Worm (Caenorhabditis elegans) whole organism, early embryonic: ENCODE results near the gene mec-14.

Experiments used
- B0310.2 ChIP-seq: sonication (generic microtip); optimal IDR thresholded peaks from 2 replicates; lab custom pipeline; 2016; ENCODE audit warnings: mild to moderate bottlenecking, missing genetic modification characterization, missing compliant biosample characterization
- F13C5.2 ChIP-seq: sonication (generic microtip); optimal IDR thresholded peaks from 2 replicates; lab custom pipeline; 2017; ENCODE audit warnings: mild to moderate bottlenecking, missing genetic modification characterization, inconsistent platforms, missing compliant biosample characterization
- aly-1 ChIP-seq: sonication (generic microtip); optimal IDR thresholded peaks from 2 replicates; lab custom pipeline; 2016; ENCODE audit warnings: missing genetic modification characterization, missing compliant biosample characterization
- ama-1 ChIP-seq: fragments of 150-350 bp; optimal IDR thresholded peaks from 2 replicates; lab custom pipeline; 2014
- ceh-13 ChIP-seq: fragments of 200-800 bp; sonication (Bioruptor generic); optimal IDR thresholded peaks from 2 replicates; lab custom pipeline; 2018; ENCODE audit warnings: mild to moderate bottlenecking, missing genetic modification characterization, missing compliant biosample characterization
- ceh-36 ChIP-seq: sonication (generic microtip); optimal IDR thresholded peaks from 2 replicates; lab custom pipeline; 2016; ENCODE audit warnings: missing genetic modification characterization, inconsistent platforms, missing compliant biosample characterization
- ets-7 ChIP-seq: sonication (generic microtip); optimal IDR thresholded peaks from 2 replicates; lab custom pipeline; 2016; ENCODE audit warnings: missing genotype, missing genetic modification characterization, missing compliant biosample characterization
- flt-1 ChIP-seq: fragments of 200-800 bp; sonication (Bioruptor generic); IDR thresholded peaks from 2 replicates; pipeline ENCODE4 v1.3.6; 2022; ENCODE audit warnings: missing genetic modification characterization, missing compliant biosample characterization
- hmbx-1 ChIP-seq: sonication (generic microtip); optimal IDR thresholded peaks from 2 replicates; lab custom pipeline; 2016; ENCODE audit warnings: mild to moderate bottlenecking, missing genetic modification characterization, missing compliant biosample characterization
- hmg-4 ChIP-seq: fragments of 200-800 bp; sonication (Bioruptor generic); optimal IDR thresholded peaks from 2 replicates; lab custom pipeline; 2018; ENCODE audit warnings: mild to moderate bottlenecking, missing genetic modification characterization, missing compliant biosample characterization
- hnd-1 ChIP-seq: sonication (generic microtip); optimal IDR thresholded peaks from 2 replicates; lab custom pipeline; 2016; ENCODE audit warnings: missing genetic modification characterization, missing compliant biosample characterization
- pes-1 ChIP-seq: fragments of 200-800 bp; sonication (Bioruptor generic); IDR thresholded peaks from 2 replicates; pipeline ENCODE4 v1.3.6; 2022; ENCODE audit warnings: missing genetic modification reagents, missing genetic modification characterization, missing compliant biosample characterization
- scrt-1 ChIP-seq: fragments of 200-800 bp; sonication (Bioruptor generic); IDR thresholded peaks from 2 replicates; pipeline ENCODE4 v1.3.6; 2022; ENCODE audit warnings: missing genetic modification characterization, missing compliant biosample characterization
- sea-1 ChIP-seq: fragments of 200-800 bp; sonication (Bioruptor generic); conservative IDR thresholded peaks from 2 replicates; pipeline ENCODE4 v1.3.6; 2022; ENCODE audit warnings: missing genetic modification characterization, missing compliant biosample characterization
- tbx-11 ChIP-seq: fragments of 200-800 bp; sonication (Bioruptor generic); IDR thresholded peaks from 2 replicates; pipeline ENCODE4 v1.3.6; 2022; ENCODE audit warnings: missing genetic modification characterization, missing compliant biosample characterization
- tbx-37 ChIP-seq: fragments of 200-800 bp; sonication (Bioruptor generic); conservative IDR thresholded peaks from 2 replicates; pipeline ENCODE4 v1.3.6; 2022; ENCODE audit warnings: missing genetic modification reagents, missing genetic modification characterization, missing compliant biosample characterization
- tra-4 ChIP-seq: sonication (generic microtip); optimal IDR thresholded peaks from 2 replicates; lab custom pipeline; 2017; ENCODE audit warnings: missing genetic modification characterization, missing compliant biosample characterization

The mec-14 gene

DNA sequence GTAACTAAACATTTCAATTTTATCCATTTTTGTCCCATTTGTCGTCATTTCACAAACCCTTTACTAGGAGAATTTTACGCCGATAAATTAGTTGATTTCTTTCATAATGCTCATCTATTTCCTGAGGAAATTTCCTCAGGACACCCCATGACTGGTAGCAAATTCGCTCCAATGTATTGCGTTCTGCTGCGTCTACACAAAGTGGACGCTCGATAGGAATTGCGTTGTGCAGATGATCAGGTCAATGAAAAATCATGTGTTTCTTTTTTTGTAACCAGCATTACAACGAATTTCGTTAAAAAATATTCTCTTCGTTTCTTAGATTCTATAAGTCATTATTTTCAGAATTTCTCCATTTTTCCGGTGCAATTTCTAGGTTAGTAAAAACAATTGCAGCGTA, 11.0 kb downstream of the mec-14 start, which contains the start of gene epg-4:
Gene epg-4 (plus strand): TSS at position 346 of the 400 bp plus-strand sequence.
- TF ChIP-seq scrt-1 (no peak), F13C5.2 (tag; lab: Kevin White, UChicago) (peak; percentile 38)

DNA sequence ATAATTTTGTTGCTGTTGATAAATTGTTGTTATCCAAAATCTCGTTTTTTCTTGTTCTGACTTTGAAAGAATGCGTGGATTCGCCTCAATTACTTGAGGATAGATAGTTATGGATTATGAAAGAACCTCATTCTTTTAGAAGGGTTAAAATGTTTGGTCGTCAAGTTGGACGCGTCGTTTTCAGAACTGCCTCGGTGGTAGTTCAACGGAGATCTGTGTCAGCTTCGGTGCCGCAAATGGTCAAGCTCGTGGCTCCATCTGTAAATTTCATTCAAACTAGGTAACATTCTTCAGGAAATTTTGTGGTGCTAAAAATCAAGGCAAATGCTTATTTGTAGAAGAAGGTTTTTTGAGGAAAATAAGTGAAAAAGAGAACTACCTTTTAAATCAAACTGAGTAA, 12.2 kb downstream of the mec-14 start, which contains the start of gene ndab-2:
Gene ndab-2 (plus strand): TSS at position 140 of the 400 bp plus-strand sequence.
- TF ChIP-seq B0310.2 (tag; lab: Kevin White, UChicago) (no peak), ceh-13 (no peak), tra-4 (tag; lab: Kevin White, UChicago) (no peak), hnd-1 (tag; lab: Kevin White, UChicago) (no peak), ceh-36 (tag; lab: Kevin White, UChicago) (no peak)

DNA sequence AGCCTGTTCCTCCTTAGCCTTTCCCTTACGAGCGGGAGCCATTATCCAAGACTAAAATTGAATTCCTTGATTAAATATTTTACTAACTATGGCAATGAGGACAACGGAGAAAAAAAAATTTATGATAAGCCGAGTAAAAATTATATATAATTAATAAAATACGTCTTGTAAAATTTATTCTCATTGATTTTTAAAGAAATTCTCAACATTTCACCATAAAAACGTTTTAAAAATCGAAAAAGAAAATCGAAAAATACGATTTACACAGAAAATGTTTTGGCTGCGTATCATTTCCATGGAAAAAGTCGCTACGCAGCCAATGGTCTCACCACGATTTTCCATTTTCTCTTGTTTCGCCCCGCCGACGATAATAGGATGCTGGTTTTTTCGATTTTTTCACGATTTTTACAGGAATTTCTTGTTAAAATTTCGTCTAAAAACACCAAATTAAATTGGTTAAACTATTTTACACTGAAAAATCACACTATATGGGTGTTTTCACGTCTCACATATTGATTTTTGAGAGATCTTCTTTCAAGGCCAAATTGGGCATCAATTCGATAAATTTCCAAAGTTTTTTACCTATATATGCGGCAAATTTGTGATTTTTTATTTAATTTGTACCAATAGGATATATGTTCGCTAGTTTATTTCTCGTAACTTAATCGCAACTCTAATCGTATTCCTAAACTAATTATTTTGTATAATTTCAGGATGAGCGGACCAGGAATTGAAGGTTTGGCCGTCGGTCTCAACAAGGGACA, 13.1 kb downstream of the mec-14 start, which contains the start of the genes rps-14 and rpl-36:
Gene rps-14 (minus strand): TSS at position 51 of the 764 bp plus-strand sequence.
Gene rpl-36 (plus strand): TSS at position 714 of the 764 bp plus-strand sequence.
- no peak for TF ChIP-seq ets-7 (tag; lab: Kevin White, UChicago)
- no peak for TF ChIP-seq ama-1 (lab: Kevin White, UChicago)
- TF ChIP-seq flt-1 = no peak
- no peak for TF ChIP-seq ceh-36 (tag; lab: Kevin White, UChicago)
- TF ChIP-seq F13C5.2 (tag; lab: Kevin White, UChicago) = peak; percentile 71

DNA sequence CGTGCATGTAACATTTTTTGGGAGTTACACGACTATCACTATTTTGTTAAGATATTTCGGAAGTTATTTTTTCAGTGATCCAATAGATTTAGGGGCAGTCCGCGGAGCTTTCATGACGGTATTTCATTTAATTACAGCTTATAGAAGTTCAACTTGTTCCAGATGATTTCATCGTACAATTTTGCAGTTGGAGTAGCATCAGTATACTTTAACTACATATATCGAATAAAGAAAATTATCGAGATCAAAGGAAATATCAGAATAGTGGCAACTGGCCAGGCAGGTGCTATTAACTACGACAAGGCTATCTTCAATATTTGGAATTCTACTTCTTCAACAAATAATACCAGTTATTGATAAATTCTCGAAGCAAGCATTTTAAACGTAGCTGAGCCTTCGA, 14.3 kb downstream of the mec-14 start:
- TF ChIP-seq ets-7 (tag; lab: Kevin White, UChicago) (no peak), flt-1 (no peak), F13C5.2 (tag; lab: Kevin White, UChicago) (no peak), tbx-37 (no peak), hnd-1 (tag; lab: Kevin White, UChicago) (no peak), hmbx-1 (tag; lab: Kevin White, UChicago) (no peak), tbx-11 (no peak), B0310.2 (tag; lab: Kevin White, UChicago) (no peak), tra-4 (tag; lab: Kevin White, UChicago) (no peak)

DNA sequence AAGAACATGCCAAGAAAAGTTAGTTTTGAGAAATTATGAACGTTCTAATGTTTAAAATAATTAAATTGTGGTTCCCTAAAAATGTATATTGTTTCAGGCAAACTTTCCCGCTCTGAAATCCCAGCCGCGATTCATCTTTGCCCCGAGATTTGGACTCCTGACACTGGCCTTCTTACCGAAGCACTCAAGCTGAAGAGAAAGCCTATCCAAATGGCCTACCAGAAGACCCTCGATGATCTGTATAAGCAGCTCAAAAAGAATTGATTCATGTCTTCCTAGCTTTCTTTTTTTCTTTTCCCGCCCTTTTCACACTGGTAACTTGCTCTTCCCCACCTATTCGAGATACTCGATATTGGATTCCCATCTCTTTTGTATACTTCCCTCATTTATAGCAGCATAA, 22.7 kb downstream of the mec-14 start:
- TF ChIP-seq B0310.2 (tag; lab: Kevin White, UChicago) (no peak), hmg-4 (GFP tag; lab: Kevin White, UChicago) (no peak), ceh-36 (tag; lab: Kevin White, UChicago) (no peak), flt-1 (no peak), ama-1 (lab: Kevin White, UChicago) (no peak), tbx-11 (no peak), scrt-1 (no peak), hmbx-1 (tag; lab: Kevin White, UChicago) (no peak), hnd-1 (tag; lab: Kevin White, UChicago) (no peak), tra-4 (tag; lab: Kevin White, UChicago) (no peak)

DNA sequence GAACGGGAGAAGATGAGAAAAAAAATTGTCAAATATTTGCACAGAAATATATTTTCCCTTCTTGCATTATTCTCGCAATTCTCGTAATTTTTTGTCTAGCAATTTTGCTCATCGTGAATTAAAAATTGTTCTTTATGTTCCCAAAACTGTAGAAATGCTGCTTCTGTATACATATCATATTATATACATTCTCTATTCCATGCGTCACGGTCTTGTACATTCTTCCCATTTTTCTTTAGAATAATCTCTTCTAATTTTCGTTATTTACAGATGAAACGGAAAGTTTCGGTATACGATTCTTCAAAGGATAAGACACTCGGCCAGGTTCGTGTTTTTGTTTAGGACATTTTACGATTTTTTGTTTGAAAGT, 25.2 kb downstream of the mec-14 start, which contains the start of gene acs-4:
Gene acs-4 (plus strand): TSS at position 271 of the 370 bp plus-strand sequence.
- TF ChIP-seq aly-1 (tag; lab: Kevin White, UChicago) (no peak), ceh-13 (no peak), B0310.2 (tag; lab: Kevin White, UChicago) (no peak), hmg-4 (GFP tag; lab: Kevin White, UChicago) (no peak), hmbx-1 (tag; lab: Kevin White, UChicago) (no peak), sea-1 (GFP tag; lab: Robert Waterston, UW) (no peak), scrt-1 (no peak), flt-1 (no peak), ceh-36 (tag; lab: Kevin White, UChicago) (no peak), tra-4 (tag; lab: Kevin White, UChicago) (no peak), tbx-11 (no peak), hnd-1 (tag; lab: Kevin White, UChicago) (no peak), F13C5.2 (tag; lab: Kevin White, UChicago) (no peak), ama-1 (lab: Kevin White, UChicago) (no peak), pes-1 (GFP tag; lab: Robert Waterston, UW) (no peak)

DNA sequence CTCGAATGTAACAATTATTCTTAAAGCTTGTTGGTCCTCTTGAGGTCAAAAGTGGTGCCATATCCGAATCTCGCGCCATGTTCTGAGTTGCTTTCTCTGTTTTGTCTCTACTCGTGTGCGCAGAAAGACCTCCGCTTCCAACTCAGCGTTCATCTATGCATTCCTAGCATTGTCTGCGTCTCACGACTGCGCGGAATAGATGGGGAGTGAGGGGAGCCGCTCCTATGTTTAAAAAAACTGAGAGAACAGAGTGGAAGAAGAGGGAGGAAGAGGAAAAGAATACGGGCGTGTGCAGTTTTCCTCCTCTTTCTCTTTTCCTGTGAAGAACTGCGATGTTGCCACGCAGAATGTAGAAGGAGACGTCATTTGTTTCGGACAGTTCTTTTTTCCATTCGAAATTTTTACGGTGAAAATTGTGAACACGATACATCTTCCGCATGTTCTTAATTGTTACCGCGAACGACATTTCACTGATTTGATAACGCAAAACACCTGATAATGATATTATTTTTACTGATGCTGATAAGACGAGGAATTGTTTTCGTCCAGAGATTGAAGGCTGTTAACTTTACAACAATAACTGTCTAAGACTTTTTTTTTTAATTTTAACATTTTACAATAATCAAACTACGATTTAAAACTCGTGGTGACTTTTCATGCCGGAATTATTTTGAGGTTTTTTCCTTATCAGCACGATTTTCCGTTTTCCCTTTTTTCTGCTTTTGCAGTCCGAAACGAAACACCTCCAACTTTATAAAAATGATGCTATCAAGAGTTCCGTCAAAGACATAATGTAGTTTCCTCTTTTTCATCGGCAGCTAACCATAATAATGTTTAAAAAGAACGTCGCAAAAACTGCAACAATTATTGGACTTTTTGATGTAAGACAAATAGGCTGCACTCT, 25.9 kb downstream of the mec-14 start:
- no peak for TF ChIP-seq ceh-13
- TF ChIP-seq flt-1 = no peak
- no peak for TF ChIP-seq ama-1 (lab: Kevin White, UChicago)
- TF ChIP-seq hmbx-1 (tag; lab: Kevin White, UChicago) = no peak
- TF ChIP-seq aly-1 (tag; lab: Kevin White, UChicago) = no peak
- no peak for TF ChIP-seq ceh-36 (tag; lab: Kevin White, UChicago)
- no peak for TF ChIP-seq scrt-1
- TF ChIP-seq hmg-4 (GFP tag; lab: Kevin White, UChicago) = no peak
- no peak for TF ChIP-seq tra-4 (tag; lab: Kevin White, UChicago)
